Fruit fly (Drosophila melanogaster): Measurements from ENCODE around the gene Yp3.

Yp3 gene

dm6 chrX:13717982-13718402 lies 41.4 kb upstream of the Yp3 start, which contains the start of gene Nadsyn (continued):
- peak; percentile 78 for TF ChIP-seq hbn (GFP tag; IDR thresholded peaks at IDR 0.05; ENCODE audit: partially characterized antibody)
- TF ChIP-seq dmrt11E (tag; optimal IDR thresholded peaks at IDR 0.05): no peak
- no peak for TF ChIP-seq kni (GFP tag; optimal IDR thresholded peaks at IDR 0.05)
- TF ChIP-seq Dp (GFP tag; optimal IDR thresholded peaks at IDR 0.05): peak; percentile 55
- TF ChIP-seq YL-1 (GFP tag; optimal IDR thresholded peaks at IDR 0.05): no peak
- no peak for TF ChIP-seq Drgx (GFP tag; IDR thresholded peaks at IDR 0.05)
- no peak for TF ChIP-seq gsb-n (tag; optimal IDR thresholded peaks at IDR 0.05)
- no peak for TF ChIP-seq Hand (GFP tag; optimal IDR thresholded peaks at IDR 0.05)
- TF ChIP-seq NK7.1 (GFP tag; optimal IDR thresholded peaks at IDR 0.05): no peak
- TF ChIP-seq H2.0 (GFP tag; IDR thresholded peaks at IDR 0.05): no peak
- no peak for TF ChIP-seq cas (GFP tag; IDR thresholded peaks at IDR 0.05)
- TF ChIP-seq B-H2 (GFP tag; optimal IDR thresholded peaks at IDR 0.05): no peak
- TF ChIP-seq chif (GFP tag; optimal IDR thresholded peaks at IDR 0.05): no peak
- TF ChIP-seq Atf-2 (GFP tag; optimal IDR thresholded peaks at IDR 0.05): no peak
- TF ChIP-seq fru (optimal IDR thresholded peaks at IDR 0.05): no peak
- TF ChIP-seq bsh (GFP tag; optimal IDR thresholded peaks at IDR 0.05): no peak
- no peak for TF ChIP-seq TFAM (GFP tag; optimal IDR thresholded peaks at IDR 0.05)
- TF ChIP-seq CG10462 (GFP tag; optimal IDR thresholded peaks at IDR 0.05): no peak
- no peak for TF ChIP-seq CG5245 (GFP tag; optimal IDR thresholded peaks at IDR 0.05)
- no peak for TF ChIP-seq CG6254 (GFP tag; optimal IDR thresholded peaks at IDR 0.05)
- no peak for TF ChIP-seq D19A (tag; optimal IDR thresholded peaks at IDR 0.05)
- TF ChIP-seq CG10431 (GFP tag; optimal IDR thresholded peaks at IDR 0.05): no peak
- no peak for TF ChIP-seq prd (optimal IDR thresholded peaks at IDR 0.05)
- TF ChIP-seq prd (GFP tag; IDR thresholded peaks at IDR 0.05): no peak
- TF ChIP-seq Hr3 (GFP tag; optimal IDR thresholded peaks at IDR 0.05): no peak
- no peak for TF ChIP-seq CG10979 (tag; optimal IDR thresholded peaks at IDR 0.05)
- no peak for TF ChIP-seq ro (GFP tag; IDR thresholded peaks at IDR 0.05)
- TF ChIP-seq sqz (GFP tag; optimal IDR thresholded peaks at IDR 0.05): no peak
- peak; percentile 80 for TF ChIP-seq CG6791 (GFP tag; IDR thresholded peaks at IDR 0.05; ENCODE audit: partially characterized antibody)
- TF ChIP-seq Eip74EF (GFP tag; optimal IDR thresholded peaks at IDR 0.05): no peak
- TF ChIP-seq pnt (GFP tag; optimal IDR thresholded peaks at IDR 0.05): no peak
- no peak for TF ChIP-seq CG17829 (tag; optimal IDR thresholded peaks at IDR 0.05)
- TF ChIP-seq lola (GFP tag; optimal IDR thresholded peaks at IDR 0.05): no peak
- TF ChIP-seq cato (GFP tag; optimal IDR thresholded peaks at IDR 0.05; ENCODE audit: borderline replicate concordance): no peak
- no peak for TF ChIP-seq CG8281 (tag; optimal IDR thresholded peaks at IDR 0.05)
- 0 out of 3 replicates have a peak, but pooled peaks have one; percentile 31 for TF ChIP-seq CG34422 (GFP tag; IDR thresholded peaks at IDR 0.05)
- TF ChIP-seq Optix (GFP tag; IDR thresholded peaks at IDR 0.05): no peak
- no peak for TF ChIP-seq ranshi (GFP tag; IDR thresholded peaks at IDR 0.05)
- no peak for TF ChIP-seq CG13894 (tag; optimal IDR thresholded peaks at IDR 0.05)
- no peak for TF ChIP-seq CG1792 (GFP tag; optimal IDR thresholded peaks at IDR 0.05)
- no peak for TF ChIP-seq zfh2 (GFP tag; optimal IDR thresholded peaks at IDR 0.05)
- TF ChIP-seq chn (GFP tag; optimal IDR thresholded peaks at IDR 0.05): no peak
- TF ChIP-seq zen2 (GFP tag; IDR thresholded peaks at IDR 0.05; ENCODE audit: partially characterized antibody): peak; percentile 71
- no peak for TF ChIP-seq crp (GFP tag; optimal IDR thresholded peaks at IDR 0.05)
- peak; percentile 53 for TF ChIP-seq MESR4 (GFP tag; optimal IDR thresholded peaks at IDR 0.05)
- no peak for TF ChIP-seq CG12299 (tag; optimal IDR thresholded peaks at IDR 0.05)
- no peak for TF ChIP-seq C15 (GFP tag; IDR thresholded peaks at IDR 0.05)
- TF ChIP-seq yki (optimal IDR thresholded peaks at IDR 0.05): no peak
- no peak for TF ChIP-seq Doc2 (GFP tag; IDR thresholded peaks at IDR 0.05)
- no peak for TF ChIP-seq gcm (GFP tag; optimal IDR thresholded peaks at IDR 0.05)
- no peak for TF ChIP-seq otp (GFP tag; IDR thresholded peaks at IDR 0.05)
- TF ChIP-seq jumu (GFP tag; optimal IDR thresholded peaks at IDR 0.05): no peak
